Fruit fly (Drosophila melanogaster): ENCODE data around the gene CG1764.
A peak's percentile ranks its signal among the peaks of the same experiment; 100 is the strongest.

Gene CG1764

dm6 chrX:13303656-13304647 lies 1.7 kb upstream of the CG1764 start (continued):
- no peak for TF ChIP-seq CrebA (GFP tag; optimal IDR thresholded peaks at IDR 0.05; ENCODE audit: borderline replicate concordance)
- no peak for TF ChIP-seq foxo (GFP tag; optimal IDR thresholded peaks at IDR 0.05)
- TF ChIP-seq CG32264 (GFP tag; optimal IDR thresholded peaks at IDR 0.05): no peak
- TF ChIP-seq Dfd (GFP tag; optimal IDR thresholded peaks at IDR 0.05): no peak
- no peak for TF ChIP-seq GATAd (GFP tag; optimal IDR thresholded peaks at IDR 0.05)
- TF ChIP-seq HLH106 (tag; optimal IDR thresholded peaks at IDR 0.05): no peak
- TF ChIP-seq tai (GFP tag; optimal IDR thresholded peaks at IDR 0.05): no peak

- TF ChIP-seq fru (GFP tag; optimal IDR thresholded peaks at IDR 0.05): no peak
- no peak for TF ChIP-seq Hnf4 (GFP tag; optimal IDR thresholded peaks at IDR 0.05)
- no peak for TF ChIP-seq Hr83 (GFP tag; optimal IDR thresholded peaks at IDR 0.05; ENCODE audit: poor library complexity, severe bottlenecking)
- TF ChIP-seq rgr (GFP tag; optimal IDR thresholded peaks at IDR 0.05): no peak
- no peak for TF ChIP-seq lola (GFP tag; optimal IDR thresholded peaks at IDR 0.05)
- no peak for TF ChIP-seq CG9705 (GFP tag; optimal IDR thresholded peaks at IDR 0.05)
- no peak for TF ChIP-seq Rel (GFP tag; optimal IDR thresholded peaks at IDR 0.05)
- TF ChIP-seq Rel (tag; optimal IDR thresholded peaks at IDR 0.05): no peak
- no peak for TF ChIP-seq Mio (GFP tag; optimal IDR thresholded peaks at IDR 0.05)
These were observed 1.2 kb upstream of the CG1764 start, which contains the start of gene IP3K2 for dm6 chrX:13303527-13303655. Gene IP3K2, plus strand, starts transcription at chrX:13303633.

- TF ChIP-seq Jra (GFP tag; optimal IDR thresholded peaks at IDR 0.05) (peak; percentile 27), Sp1 (GFP tag; optimal IDR thresholded peaks at IDR 0.05) (peak; percentile 73), CG9705 (GFP tag; optimal IDR thresholded peaks at IDR 0.05) (no peak), Vsx2 (GFP tag; optimal IDR thresholded peaks at IDR 0.05; ENCODE audit: partially characterized antibody) (no peak), Mio (GFP tag; optimal IDR thresholded peaks at IDR 0.05) (no peak), psq (GFP tag; optimal IDR thresholded peaks at IDR 0.05) (peak; percentile 13), Rel (GFP tag; optimal IDR thresholded peaks at IDR 0.05) (no peak), Rel (tag; optimal IDR thresholded peaks at IDR 0.05) (peak; percentile 74), usp (GFP tag; optimal IDR thresholded peaks at IDR 0.05) (no peak), jim (GFP tag; optimal IDR thresholded peaks at IDR 0.05) (no peak), dmrt93B (GFP tag; optimal IDR thresholded peaks at IDR 0.05) (no peak), h (GFP tag; optimal IDR thresholded peaks at IDR 0.05) (peak; percentile 11), Myc (optimal IDR thresholded peaks at IDR 0.05) (no peak)
These were observed 656 bp upstream of the CG1764 start for dm6 chrX:13302615-13303526.

dm6 chrX:13300835-13301502 lies 1.2 kb downstream of the CG1764 start:
- no peak for TF ChIP-seq fru (GFP tag; optimal IDR thresholded peaks at IDR 0.05)
- TF ChIP-seq Dif (GFP tag; optimal IDR thresholded peaks at IDR 0.05; ENCODE audit: partially characterized antibody): peak; percentile 17
- peak; percentile 30 for TF ChIP-seq woc (GFP tag; optimal IDR thresholded peaks at IDR 0.05)
- TF ChIP-seq Myc (optimal IDR thresholded peaks at IDR 0.05): peak; percentile 59
- no peak for TF ChIP-seq h (GFP tag; optimal IDR thresholded peaks at IDR 0.05)

- TF ChIP-seq psq (GFP tag; optimal IDR thresholded peaks at IDR 0.05) (peak; percentile 32), Sp1 (GFP tag; optimal IDR thresholded peaks at IDR 0.05) (peak; percentile 42), sv (GFP tag; optimal IDR thresholded peaks at IDR 0.05) (peak; percentile 14), Rel (GFP tag; optimal IDR thresholded peaks at IDR 0.05) (no peak), Rel (tag; optimal IDR thresholded peaks at IDR 0.05) (peak; percentile 56), GATAd (GFP tag; optimal IDR thresholded peaks at IDR 0.05) (no peak), foxo (GFP tag; optimal IDR thresholded peaks at IDR 0.05) (peak in 1 of 2 experiments; percentile 49), rgr (GFP tag; optimal IDR thresholded peaks at IDR 0.05) (no peak), N (GFP tag; optimal IDR thresholded peaks at IDR 0.05) (no peak), HLH106 (tag; optimal IDR thresholded peaks at IDR 0.05) (peak; percentile 59), CG32264 (GFP tag; optimal IDR thresholded peaks at IDR 0.05) (no peak), ey (GFP tag; optimal IDR thresholded peaks at IDR 0.05) (no peak)
These were observed 5.6 kb downstream of the CG1764 start, which contains the start of gene CG1622 for dm6 chrX:13296405-13297183. Gene CG1622, plus strand, starts transcription at chrX:13297082.

All from whole organism, wandering third instar larva.